Worm (Caenorhabditis elegans): ENCODE measurements around the gene C10A4.1.

C10A4.1 gene

ce11 chrX:7437949-7438348 lies 21.8 kb downstream of the C10A4.1 start, which contains the start of gene C01C10.2:
C01C10.2 (minus strand) TSS chrX:7438118.
- TF ChIP-seq zim-3 (tag; optimal IDR thresholded peaks at IDR 0.05) (no peak), dpl-1 (GFP tag; optimal IDR thresholded peaks at IDR 0.05) (no peak), lsy-27 (tag; optimal IDR thresholded peaks at IDR 0.05; ENCODE audit: borderline replicate concordance, insufficient read depth) (no peak), snpc-1.3 (tag; optimal IDR thresholded peaks at IDR 0.05; ENCODE audit: insufficient read depth) (no peak), madf-3 (GFP tag; IDR thresholded peaks at IDR 0.05) (no peak), hlh-26 (GFP tag; conservative IDR thresholded peaks at IDR 0.05) (no peak), ZK185.1 (tag; optimal IDR thresholded peaks at IDR 0.05; ENCODE audit: poor library complexity, severe bottlenecking) (no peak), nhr-120 (GFP tag; IDR thresholded peaks at IDR 0.05) (no peak), tlf-1 (GFP tag; optimal IDR thresholded peaks at IDR 0.05) (no peak), repo-1 (tag; optimal IDR thresholded peaks at IDR 0.05) (no peak), athp-1 (tag; optimal IDR thresholded peaks at IDR 0.05) (no peak), egl-44 (GFP tag; IDR thresholded peaks at IDR 0.05) (no peak), pbrm-1 (GFP tag; IDR thresholded peaks at IDR 0.05) (no peak), ccch-3 (GFP tag; optimal IDR thresholded peaks at IDR 0.05) (no peak), ztf-18 (tag; optimal IDR thresholded peaks at IDR 0.05) (no peak), attf-3 (GFP tag; conservative IDR thresholded peaks at IDR 0.05) (no peak), F10E7.11 (tag; optimal IDR thresholded peaks at IDR 0.05) (no peak)

- no peak for TF ChIP-seq sea-2 (GFP tag; IDR thresholded peaks at IDR 0.05)
- no peak for TF ChIP-seq lin-40 (tag; optimal IDR thresholded peaks at IDR 0.05)
- no peak for TF ChIP-seq Y53G8AR.9 (GFP tag; conservative IDR thresholded peaks at IDR 0.05)
- no peak for TF ChIP-seq ztf-28 (GFP tag; IDR thresholded peaks at IDR 0.05)
- no peak for TF ChIP-seq F49E8.2 (tag; optimal IDR thresholded peaks at IDR 0.05; ENCODE audit: insufficient read depth)
- no peak for TF ChIP-seq F55B11.4 (tag; optimal IDR thresholded peaks at IDR 0.05; ENCODE audit: borderline replicate concordance, insufficient read depth)
- TF ChIP-seq ekl-4 (GFP tag; IDR thresholded peaks at IDR 0.05), result no peak
- no peak for TF ChIP-seq bed-2 (GFP tag; IDR thresholded peaks at IDR 0.05)
- TF ChIP-seq die-1 (tag; optimal IDR thresholded peaks at IDR 0.05), result no peak
- TF ChIP-seq F57C9.4 (tag; optimal IDR thresholded peaks at IDR 0.05), result no peak
- no peak for TF ChIP-seq egl-44 (GFP tag; IDR thresholded peaks at IDR 0.05)
- TF ChIP-seq athp-1 (tag; optimal IDR thresholded peaks at IDR 0.05), result no peak
- no peak for TF ChIP-seq attf-5 (GFP tag; optimal IDR thresholded peaks at IDR 0.05)
- TF ChIP-seq attf-3 (GFP tag; conservative IDR thresholded peaks at IDR 0.05), result no peak
- TF ChIP-seq zfh-2 (GFP tag; conservative IDR thresholded peaks at IDR 0.05), result no peak
- TF ChIP-seq sptf-2 (GFP tag; optimal IDR thresholded peaks at IDR 0.05), result no peak
Observed at ce11 chrX:7440102-7440501, 23.9 kb downstream of the C10A4.1 start.

ce11 chrX:7442477-7442876 lies 26.3 kb downstream of the C10A4.1 start, which contains the start of gene acl-12:
acl-12 (minus strand) TSS chrX:7442577.
- TF ChIP-seq Y53F4B.3 (GFP tag; IDR thresholded peaks at IDR 0.05), result no peak
- TF ChIP-seq K12H6.12 (tag; optimal IDR thresholded peaks at IDR 0.05), result no peak
- no peak for TF ChIP-seq pha-4 (tag; optimal IDR thresholded peaks at IDR 0.05)
- TF ChIP-seq hlh-12 (tag; optimal IDR thresholded peaks at IDR 0.05), result no peak
- TF ChIP-seq madf-3 (GFP tag; IDR thresholded peaks at IDR 0.05), result no peak
- no peak for TF ChIP-seq tlf-1 (GFP tag; optimal IDR thresholded peaks at IDR 0.05)
- no peak for TF ChIP-seq C06A6.2 (GFP tag; conservative IDR thresholded peaks at IDR 0.05)
- TF ChIP-seq hlh-26 (GFP tag; conservative IDR thresholded peaks at IDR 0.05), result no peak
- no peak for TF ChIP-seq B0336.3 (GFP tag; IDR thresholded peaks at IDR 0.05)
